Worm (Caenorhabditis elegans) whole organism, L3 larva: ENCODE measurements around the gene dhs-18.
A peak's percentile ranks its signal among the peaks of the same experiment; 100 is the strongest.

Experiments
- R02D3.7 ChIP-seq: fragments of 150-350 bp; optimal IDR thresholded peaks from 2 replicates; lab custom pipeline; 2014; ENCODE audit warnings: missing biosample characterization, missing genetic modification characterization
- aly-2 ChIP-seq: fragments of 150-350 bp; optimal IDR thresholded peaks from 2 replicates; lab custom pipeline; 2014; ENCODE audit warnings: missing biosample characterization, missing genetic modification characterization
- ama-1 ChIP-seq: fragments of 150-350 bp; optimal IDR thresholded peaks from 2 replicates; lab custom pipeline; 2018
- ceh-16 ChIP-seq: sonication (generic microtip); optimal IDR thresholded peaks from 2 replicates; lab custom pipeline; 2017; ENCODE audit warnings: missing biosample characterization, missing genetic modification characterization
- ceh-28 ChIP-seq: fragments of 150-350 bp; optimal IDR thresholded peaks from 2 replicates; lab custom pipeline; 2014; ENCODE audit warnings: missing biosample characterization, missing genetic modification reagents, missing genetic modification characterization
- ceh-9 ChIP-seq: sonication (generic microtip); optimal IDR thresholded peaks from 2 replicates; lab custom pipeline; 2018; ENCODE audit warnings: missing biosample characterization, missing genetic modification characterization
- daf-12 ChIP-seq: fragments of 150-350 bp; optimal IDR thresholded peaks from 2 replicates; lab custom pipeline; 2014; ENCODE audit warnings: missing biosample characterization, missing genetic modification reagents, missing genetic modification characterization
- egl-27 ChIP-seq: sonication (generic microtip); optimal IDR thresholded peaks from 4 replicates; lab custom pipeline; 2017; ENCODE audit warnings: missing biosample characterization, missing genetic modification reagents, missing genetic modification characterization
- egl-5 ChIP-seq: fragments of 150-350 bp; optimal IDR thresholded peaks from 2 replicates; lab custom pipeline; 2017; ENCODE audit warnings: missing biosample characterization, missing genetic modification reagents, missing genetic modification characterization, inconsistent platforms
- elt-1 ChIP-seq: fragments of 150-350 bp; optimal IDR thresholded peaks from 2 replicates; lab custom pipeline; 2014; ENCODE audit warnings: missing biosample characterization, missing genetic modification characterization
- elt-2 ChIP-seq: sonication (generic microtip); optimal IDR thresholded peaks from 2 replicates; lab custom pipeline; 2016; ENCODE audit warnings: missing genetic modification reagents, mild to moderate bottlenecking, missing genetic modification characterization, missing compliant biosample characterization
- eor-1 ChIP-seq, 2 experiments: fragments of 150-350 bp; optimal IDR thresholded peaks; 2 replicates each; lab custom pipeline; 2014 to 2018; ENCODE audit warnings: missing biosample characterization in 2 of 2, missing genetic modification characterization in 2 of 2
- fkh-10 ChIP-seq: sonication (generic microtip); optimal IDR thresholded peaks from 2 replicates; lab custom pipeline; 2017; ENCODE audit warnings: missing biosample characterization, missing genetic modification reagents, missing genetic modification characterization
- fkh-2 ChIP-seq: fragments of 150-350 bp; optimal IDR thresholded peaks from 2 replicates; lab custom pipeline; 2014; ENCODE audit warnings: missing biosample characterization, missing genetic modification reagents, missing genetic modification characterization
- fos-1 ChIP-seq: fragments of 150-350 bp; optimal IDR thresholded peaks from 2 replicates; lab custom pipeline; 2014; ENCODE audit warnings: missing biosample characterization, missing genetic modification characterization
- hmg-11 ChIP-seq: sonication (generic microtip); optimal IDR thresholded peaks from 2 replicates; lab custom pipeline; 2016; ENCODE audit warnings: missing genetic modification characterization, missing compliant biosample characterization
- jun-1 ChIP-seq: fragments of 150-350 bp; optimal IDR thresholded peaks from 2 replicates; lab custom pipeline; 2014; ENCODE audit warnings: missing biosample characterization, missing genetic modification reagents, missing genetic modification characterization
- lin-15B ChIP-seq: fragments of 150-350 bp; optimal IDR thresholded peaks from 2 replicates; lab custom pipeline; 2014; ENCODE audit warnings: missing biosample characterization, missing genetic modification characterization
- lin-39 ChIP-seq: fragments of 150-350 bp; optimal IDR thresholded peaks from 2 replicates; lab custom pipeline; 2018; ENCODE audit warnings: missing biosample characterization, missing genetic modification reagents, missing genetic modification characterization
- lsy-12 ChIP-seq: sonication (generic microtip); optimal IDR thresholded peaks from 2 replicates; lab custom pipeline; 2016; ENCODE audit warnings: mild to moderate bottlenecking, missing genetic modification characterization, missing compliant biosample characterization
- mdl-1 ChIP-seq: fragments of 150-350 bp; optimal IDR thresholded peaks from 2 replicates; lab custom pipeline; 2014; ENCODE audit warnings: missing biosample characterization, missing genetic modification characterization
- mml-1 ChIP-seq: fragments of 150-350 bp; sonication (generic microtip); optimal IDR thresholded peaks from 3 replicates; lab custom pipeline; 2014; ENCODE audit warnings: missing biosample characterization, missing genetic modification characterization
- nfya-1 ChIP-seq: sonication (generic microtip); optimal IDR thresholded peaks from 2 replicates; lab custom pipeline; 2017; ENCODE audit warnings: missing genetic modification characterization, mild to moderate bottlenecking, missing compliant biosample characterization, antibody characterized with exemption, moderate library complexity; ENCODE audit not compliant: insufficient read depth
- nhr-11 ChIP-seq: fragments of 150-350 bp; optimal IDR thresholded peaks from 2 replicates; lab custom pipeline; 2014; ENCODE audit warnings: missing biosample characterization, missing genetic modification characterization
- nhr-12 ChIP-seq: fragments of 150-350 bp; optimal IDR thresholded peaks from 2 replicates; lab custom pipeline; 2014; ENCODE audit warnings: missing biosample characterization, missing genetic modification characterization
- nhr-23 ChIP-seq: fragments of 150-350 bp; optimal IDR thresholded peaks from 2 replicates; lab custom pipeline; 2014; ENCODE audit warnings: missing biosample characterization, missing genetic modification reagents, missing genetic modification characterization
- nhr-237 ChIP-seq: fragments of 150-350 bp; optimal IDR thresholded peaks from 2 replicates; lab custom pipeline; 2014; ENCODE audit warnings: missing biosample characterization, missing genetic modification characterization
- nhr-25 ChIP-seq: sonication (generic microtip); optimal IDR thresholded peaks from 2 replicates; lab custom pipeline; 2017; ENCODE audit warnings: missing biosample characterization, missing genetic modification characterization
- nhr-28 ChIP-seq: fragments of 150-350 bp; optimal IDR thresholded peaks from 2 replicates; lab custom pipeline; 2014; ENCODE audit warnings: missing biosample characterization, missing genetic modification characterization
- nhr-43 ChIP-seq: sonication (generic microtip); optimal IDR thresholded peaks from 2 replicates; lab custom pipeline; 2016; ENCODE audit warnings: mild to moderate bottlenecking, missing genetic modification characterization, missing compliant biosample characterization; ENCODE audit not compliant: poor library complexity, severe bottlenecking
- nhr-67 ChIP-seq: fragments of 150-350 bp; optimal IDR thresholded peaks from 2 replicates; lab custom pipeline; 2014; ENCODE audit warnings: missing biosample characterization, missing genetic modification characterization
- nhr-76 ChIP-seq: fragments of 150-350 bp; sonication (generic microtip); optimal IDR thresholded peaks from 5 replicates; lab custom pipeline; 2014; ENCODE audit warnings: missing biosample characterization, missing genetic modification characterization
- nhr-77 ChIP-seq: fragments of 150-350 bp; optimal IDR thresholded peaks from 2 replicates; lab custom pipeline; 2014; ENCODE audit warnings: missing biosample characterization, missing genetic modification characterization
- pha-4 ChIP-seq: fragments of 150-350 bp; optimal IDR thresholded peaks from 2 replicates; lab custom pipeline; 2014; ENCODE audit warnings: missing biosample characterization, missing genetic modification reagents, missing genetic modification characterization
- pqm-1 ChIP-seq: fragments of 150-350 bp; optimal IDR thresholded peaks from 2 replicates; lab custom pipeline; 2017; ENCODE audit warnings: missing biosample characterization, missing genetic modification characterization, inconsistent platforms
- sea-2 ChIP-seq: fragments of 150-350 bp; sonication (generic microtip); optimal IDR thresholded peaks from 4 replicates; lab custom pipeline; 2014; ENCODE audit warnings: missing biosample characterization, missing genetic modification reagents, missing genetic modification characterization
- skn-1 ChIP-seq: fragments of 150-350 bp; optimal IDR thresholded peaks from 2 replicates; lab custom pipeline; 2014; ENCODE audit warnings: missing biosample characterization, missing genetic modification characterization
- snpc-4 ChIP-seq: fragments of 150-350 bp; optimal IDR thresholded peaks from 2 replicates; lab custom pipeline; 2014; ENCODE audit warnings: missing biosample characterization, missing genetic modification characterization
- tbx-2 ChIP-seq: sonication (generic microtip); optimal IDR thresholded peaks from 2 replicates; lab custom pipeline; 2016; ENCODE audit warnings: mild to moderate bottlenecking, missing genetic modification characterization, missing compliant biosample characterization
- unc-39 ChIP-seq: sonication (generic microtip); optimal IDR thresholded peaks from 4 replicates; lab custom pipeline; 2017; ENCODE audit warnings: missing biosample characterization, missing genetic modification characterization
- unc-62 ChIP-seq: fragments of 150-350 bp; sonication (generic microtip); optimal IDR thresholded peaks from 4 replicates; lab custom pipeline; 2014; ENCODE audit warnings: missing biosample characterization, missing genetic modification reagents, missing genetic modification characterization
- zag-1 ChIP-seq: fragments of 150-350 bp; optimal IDR thresholded peaks from 2 replicates; lab custom pipeline; 2014; ENCODE audit warnings: missing biosample characterization, missing genetic modification characterization
- ztf-11 ChIP-seq: fragments of 150-350 bp; optimal IDR thresholded peaks from 2 replicates; lab custom pipeline; 2014; ENCODE audit warnings: missing biosample characterization, missing genetic modification characterization
- ztf-4 ChIP-seq: fragments of 150-350 bp; optimal IDR thresholded peaks from 2 replicates; lab custom pipeline; 2014; ENCODE audit warnings: missing biosample characterization, missing genetic modification characterization

dhs-18 gene

ce11 chrV:11029309-11029708 is 17.3 kb downstream of the dhs-18 start:
- TF ChIP-seq ceh-16 (tag; lab: Kevin White, UChicago) (no peak), fos-1 (tag; lab: Kevin White, UChicago) (no peak), R02D3.7 (tag; lab: Kevin White, UChicago) (no peak), ceh-9 (no peak), eor-1 (tag; optimal IDR thresholded peaks at IDR 0.05; lab: Kevin White, UChicago) (no peak), nhr-77 (no peak), lin-39 (peak; percentile 32), fkh-2 (tag; lab: Kevin White, UChicago) (no peak), snpc-4 (no peak), fkh-10 (no peak), unc-62 (no peak), daf-12 (tag; lab: Kevin White, UChicago) (no peak), nhr-237 (no peak), nhr-25 (tag; lab: Kevin White, UChicago) (peak; percentile 23), nhr-43 (tag; lab: Kevin White, UChicago) (peak; percentile 84), mdl-1 (tag; lab: Kevin White, UChicago) (no peak), nhr-11 (tag; lab: Kevin White, UChicago) (no peak), skn-1 (no peak), nhr-23 (peak; percentile 69), jun-1 (peak; percentile 12), tbx-2 (tag; lab: Kevin White, UChicago) (no peak), ceh-28 (tag; lab: Kevin White, UChicago) (peak; percentile 43), ztf-11 (tag; lab: Kevin White, UChicago) (no peak), elt-1 (tag; lab: Kevin White, UChicago) (no peak), sea-2 (GFP tag; lab: Kevin White, UChicago) (no peak), egl-27 (tag; lab: Kevin White, UChicago) (no peak), ama-1 (lab: Kevin White, UChicago) (no peak), nhr-12 (tag; lab: Kevin White, UChicago) (no peak), lin-15B (peak; percentile 59), nfya-1 (tag; lab: Kevin White, UChicago) (peak; percentile 27), nhr-76 (tag; lab: Kevin White, UChicago) (no peak), lsy-12 (tag; lab: Kevin White, UChicago) (peak; percentile 30), elt-2 (peak; percentile 18), egl-5 (tag; lab: Kevin White, UChicago) (no peak), mml-1 (tag; lab: Kevin White, UChicago) (no peak), unc-39 (tag; lab: Kevin White, UChicago) (no peak), nhr-67 (no peak), pqm-1 (no peak), hmg-11 (tag; lab: Kevin White, UChicago) (peak; percentile 29), zag-1 (no peak), aly-2 (tag; lab: Kevin White, UChicago) (no peak), ztf-4 (tag; lab: Kevin White, UChicago) (no peak), pha-4 (tag; lab: Kevin White, UChicago) (peak; percentile 74), nhr-28 (tag; lab: Kevin White, UChicago) (no peak)

ce11 chrV:11027740-11028139 is 18.9 kb downstream of the dhs-18 start:
- no peak for TF ChIP-seq ztf-4 (tag; lab: Kevin White, UChicago)
- TF ChIP-seq nfya-1 (tag; lab: Kevin White, UChicago) = no peak
- no peak for TF ChIP-seq aly-2 (tag; lab: Kevin White, UChicago)
- no peak for TF ChIP-seq fkh-10
- no peak for TF ChIP-seq mdl-1 (tag; lab: Kevin White, UChicago)
- TF ChIP-seq ztf-11 (tag; lab: Kevin White, UChicago) = no peak
- TF ChIP-seq R02D3.7 (tag; lab: Kevin White, UChicago) = no peak
- no peak for TF ChIP-seq nhr-67
- TF ChIP-seq ceh-9 = no peak
- TF ChIP-seq unc-39 (tag; lab: Kevin White, UChicago) = no peak
- TF ChIP-seq nhr-43 (tag; lab: Kevin White, UChicago) = no peak
- TF ChIP-seq egl-5 (tag; lab: Kevin White, UChicago) = no peak
- no peak for TF ChIP-seq hmg-11 (tag; lab: Kevin White, UChicago)
- no peak for TF ChIP-seq nhr-28 (tag; lab: Kevin White, UChicago)
- TF ChIP-seq nhr-23 = no peak
- TF ChIP-seq unc-62 = no peak
- TF ChIP-seq, all 47 proteins: peak for 0
